Fruit fly (Drosophila melanogaster): Measurements from ENCODE around the gene PolG1.

The PolG1 gene

DNA sequence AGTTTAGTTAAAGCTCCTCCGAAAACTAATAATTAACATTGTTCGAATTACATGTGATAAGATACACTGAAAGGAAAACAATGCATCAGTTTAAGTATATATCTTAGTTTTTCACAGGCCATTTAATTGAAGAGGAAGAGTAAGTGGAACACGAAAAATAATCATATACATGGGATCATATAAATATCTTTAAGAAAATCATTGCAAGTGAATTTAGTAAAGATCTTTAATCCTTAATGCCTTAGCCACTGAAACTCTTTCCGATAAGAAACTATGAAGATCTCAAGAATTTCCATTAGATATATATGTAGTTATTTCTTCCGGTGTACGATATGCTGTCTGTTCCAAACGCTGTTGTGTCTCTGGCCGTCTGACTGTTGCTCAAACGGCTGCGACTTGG lies 48.9 kb downstream of the PolG1 start (continued):
- TF ChIP-seq Xbp1 (GFP tag; optimal IDR thresholded peaks at IDR 0.05) (peak; percentile 48), CG30431 (GFP tag; optimal IDR thresholded peaks at IDR 0.05) (peak; percentile 10), CG10654 (GFP tag; optimal IDR thresholded peaks at IDR 0.05) (peak; percentile 36), sob (GFP tag; IDR thresholded peaks at IDR 0.05) (peak; percentile 40; the same call in 1 of the 2 replicates), Ravus (GFP tag; IDR thresholded peaks at IDR 0.05) (peak; percentile 31), CG3163 (GFP tag; optimal IDR thresholded peaks at IDR 0.05) (no peak), tll (GFP tag; optimal IDR thresholded peaks at IDR 0.05) (no peak), CG16815 (GFP tag; optimal IDR thresholded peaks at IDR 0.05) (peak; percentile 9), Xrp1 (GFP tag; IDR thresholded peaks at IDR 0.05) (no peak), Pdp1 (GFP tag; optimal IDR thresholded peaks at IDR 0.05) (peak; percentile 39 to 54), CG10147 (GFP tag; optimal IDR thresholded peaks at IDR 0.05) (peak; percentile 50), Neu2 (GFP tag; optimal IDR thresholded peaks at IDR 0.05; ENCODE audit: borderline replicate concordance) (no peak), tgo (GFP tag; IDR thresholded peaks at IDR 0.05) (0 out of 3 replicates have a peak, but pooled peaks have one; percentile 24), ftz-f1 (GFP tag; optimal IDR thresholded peaks at IDR 0.05) (no peak), lola (GFP tag; optimal IDR thresholded peaks at IDR 0.05) (peak in 1 of 3 experiments; percentile 52), chm (GFP tag; IDR thresholded peaks at IDR 0.05) (no peak), CG10366 (GFP tag; IDR thresholded peaks at IDR 0.05) (peak; percentile 58), bab2 (GFP tag; optimal IDR thresholded peaks at IDR 0.05) (peak; percentile 51), mirr (GFP tag; optimal IDR thresholded peaks at IDR 0.05) (no peak), dati (GFP tag; IDR thresholded peaks at IDR 0.05) (no peak), da (GFP tag; optimal IDR thresholded peaks at IDR 0.05) (peak; percentile 38), repo (GFP tag; optimal IDR thresholded peaks at IDR 0.05) (peak; percentile 23), salm (tag; optimal IDR thresholded peaks at IDR 0.05) (peak; percentile 68), Camta (GFP tag; optimal IDR thresholded peaks at IDR 0.05) (peak; percentile 17), fd64A (GFP tag; optimal IDR thresholded peaks at IDR 0.05) (no peak), CG9215 (GFP tag; IDR thresholded peaks at IDR 0.05) (no peak), CG4404 (GFP tag; IDR thresholded peaks at IDR 0.05) (no peak), Hr51 (GFP tag; optimal IDR thresholded peaks at IDR 0.05) (peak; percentile 18 to 83), Ada2b (GFP tag; IDR thresholded peaks at IDR 0.05) (peak; percentile 59), CG14667 (GFP tag; IDR thresholded peaks at IDR 0.05) (no peak), CG6254 (GFP tag; optimal IDR thresholded peaks at IDR 0.05) (no peak), gsb-n (tag; optimal IDR thresholded peaks at IDR 0.05) (peak; percentile 32), fd3F (GFP tag; optimal IDR thresholded peaks at IDR 0.05) (peak; percentile 40), CG13775 (GFP tag; optimal IDR thresholded peaks at IDR 0.05) (peak; percentile 40), Abd-B (GFP tag; optimal IDR thresholded peaks at IDR 0.05) (peak; percentile 67), Lhr (GFP tag; optimal IDR thresholded peaks at IDR 0.05) (no peak), Max (GFP tag; optimal IDR thresholded peaks at IDR 0.05) (peak; percentile 45), Meics (GFP tag; optimal IDR thresholded peaks at IDR 0.05) (peak; percentile 47), h (optimal IDR thresholded peaks at IDR 0.05) (no peak), fu2 (GFP tag; optimal IDR thresholded peaks at IDR 0.05) (no peak), CG13624 (GFP tag; optimal IDR thresholded peaks at IDR 0.05) (peak; percentile 40), nmo (GFP tag; optimal IDR thresholded peaks at IDR 0.05) (peak; percentile 84), ttk (GFP tag; IDR thresholded peaks at IDR 0.05) (peak; percentile 27; the same call in 1 of the 2 replicates), phol (tag; optimal IDR thresholded peaks at IDR 0.05) (peak; percentile 43), ash1 (GFP tag; optimal IDR thresholded peaks at IDR 0.05) (no peak), Ets97D (GFP tag; optimal IDR thresholded peaks at IDR 0.05) (peak; percentile 24), HLH3B (GFP tag; IDR thresholded peaks at IDR 0.05) (peak; percentile 19; the same call in 1 of the 2 replicates), HHEX (GFP tag; optimal IDR thresholded peaks at IDR 0.05) (peak; percentile 54), ken (GFP tag; IDR thresholded peaks at IDR 0.05) (peak; percentile 20; the same call in 1 of the 3 replicates), sug (tag; optimal IDR thresholded peaks at IDR 0.05) (no peak), CG2712 (tag; optimal IDR thresholded peaks at IDR 0.05) (peak; percentile 56)

Data from whole organism, embryonic.